Fruit fly (Drosophila melanogaster): Measurements from ENCODE around the gene Wnt4.

The Wnt4 gene

dm6 chr2L:7313233-7313858 is 36.4 kb upstream of the Wnt4 start (continued):
- TF ChIP-seq Awh (GFP tag; IDR thresholded peaks at IDR 0.05) (peak; percentile 61), peb (GFP tag; IDR thresholded peaks at IDR 0.05) (peak; percentile 58), dan (GFP tag; IDR thresholded peaks at IDR 0.05) (0 out of 2 replicates have a peak, but pooled peaks have one; percentile 36), unpg (GFP tag; optimal IDR thresholded peaks at IDR 0.05) (peak; percentile 25), jing (GFP tag; optimal IDR thresholded peaks at IDR 0.05) (peak; percentile 13), Tbp (GFP tag; optimal IDR thresholded peaks at IDR 0.05) (no peak), CG18476 (GFP tag; optimal IDR thresholded peaks at IDR 0.05) (no peak), gce (GFP tag; IDR thresholded peaks at IDR 0.05) (no peak), Gug (GFP tag; IDR thresholded peaks at IDR 0.05) (peak; percentile 36; the same call in 2 of the 4 replicates), CG12391 (tag; optimal IDR thresholded peaks at IDR 0.05) (peak; percentile 14), tgo (GFP tag; IDR thresholded peaks at IDR 0.05) (peak; percentile 18; the same call in 1 of the 3 replicates), jumu (GFP tag; optimal IDR thresholded peaks at IDR 0.05) (peak; percentile 27), Camta (GFP tag; optimal IDR thresholded peaks at IDR 0.05) (peak; percentile 40), pnt (GFP tag; optimal IDR thresholded peaks at IDR 0.05) (peak; percentile 26), Fer1 (GFP tag; optimal IDR thresholded peaks at IDR 0.05) (no peak), knrl (GFP tag; IDR thresholded peaks at IDR 0.05; ENCODE audit: partially characterized antibody) (no peak), CG32772 (GFP tag; IDR thresholded peaks at IDR 0.05) (no peak), CG14710 (tag; optimal IDR thresholded peaks at IDR 0.05) (peak; percentile 13), GATAe (GFP tag; conservative IDR thresholded peaks at IDR 0.05) (no peak), Dfd (GFP tag; optimal IDR thresholded peaks at IDR 0.05) (no peak), Ets65A (GFP tag) (no peak), H2.0 (GFP tag; IDR thresholded peaks at IDR 0.05) (peak; percentile 28; the same call in 1 of the 2 replicates), MTF-1 (GFP tag; optimal IDR thresholded peaks at IDR 0.05; ENCODE audit: borderline replicate concordance) (no peak), dmrt11E (tag; optimal IDR thresholded peaks at IDR 0.05) (peak; percentile 78), ro (GFP tag; IDR thresholded peaks at IDR 0.05) (peak; percentile 29; the same call in 1 of the 2 replicates), CG14667 (GFP tag; IDR thresholded peaks at IDR 0.05) (no peak), CG13894 (tag; optimal IDR thresholded peaks at IDR 0.05) (no peak), Fer3 (tag; optimal IDR thresholded peaks at IDR 0.05) (no peak), Scr (GFP tag; IDR thresholded peaks at IDR 0.05; ENCODE audit: partially characterized antibody) (no peak), CG7357 (GFP tag; IDR thresholded peaks at IDR 0.05) (peak; percentile 51; the same call in 1 of the 3 replicates), pb (GFP tag; optimal IDR thresholded peaks at IDR 0.05) (no peak), esg (GFP tag; conservative IDR thresholded peaks at IDR 0.05) (0 out of 2 replicates have a peak, but pooled peaks have one; percentile 28), Ptx1 (GFP tag; IDR thresholded peaks at IDR 0.05) (peak; percentile 65), CG17829 (tag; optimal IDR thresholded peaks at IDR 0.05) (peak; percentile 12), tio (GFP tag; optimal IDR thresholded peaks at IDR 0.05) (peak; percentile 10), CG4404 (GFP tag; IDR thresholded peaks at IDR 0.05) (peak; percentile 48), zfh1 (GFP tag; IDR thresholded peaks at IDR 0.05) (peak; percentile 80), CG10979 (tag; optimal IDR thresholded peaks at IDR 0.05) (peak; percentile 52), CG11695 (GFP tag; IDR thresholded peaks at IDR 0.05) (peak; percentile 51; the same call in 1 of the 3 replicates), D19A (tag; optimal IDR thresholded peaks at IDR 0.05) (peak; percentile 17), CG10321 (GFP tag; IDR thresholded peaks at IDR 0.05) (0 out of 2 replicates have a peak, but pooled peaks have one; percentile 24), ap (GFP tag; IDR thresholded peaks at IDR 0.05) (0 out of 2 replicates have a peak, but pooled peaks have one; percentile 10), CG11456 (GFP tag; IDR thresholded peaks at IDR 0.05) (0 out of 3 replicates have a peak, but pooled peaks have one; percentile 36), CG11696 (GFP tag; IDR thresholded peaks at IDR 0.05) (peak; percentile 46; the same call in 1 of the 2 replicates), sens (GFP tag) (peak; percentile 93), CG16815 (GFP tag; optimal IDR thresholded peaks at IDR 0.05) (peak; percentile 55), HLHmδ (GFP tag; optimal IDR thresholded peaks at IDR 0.05) (no peak), vnd (GFP tag; IDR thresholded peaks at IDR 0.05; ENCODE audit: partially characterized antibody) (no peak), dati (GFP tag; IDR thresholded peaks at IDR 0.05) (no peak), Nf-YC (tag; optimal IDR thresholded peaks at IDR 0.05) (peak; percentile 83)

All from whole organism, embryonic.